Worm (Caenorhabditis elegans) whole organism, L2 larva: ENCODE measurements around the gene mec-4.

Source experiments
- C34F6.9 ChIP-seq: fragments of 150-350 bp; optimal IDR thresholded peaks from 2 replicates; lab custom pipeline; 2014; ENCODE audit warnings: missing biosample characterization, missing genetic modification characterization
- F13H6.1 ChIP-seq: sonication (generic microtip); optimal IDR thresholded peaks from 2 replicates; lab custom pipeline; 2016; ENCODE audit warnings: missing genetic modification characterization, missing compliant biosample characterization
- ama-1 ChIP-seq: fragments of 150-350 bp; optimal IDR thresholded peaks from 2 replicates; lab custom pipeline; 2018; ENCODE audit warnings: inconsistent platforms
- egl-27 ChIP-seq: sonication (generic microtip); optimal IDR thresholded peaks from 3 replicates; lab custom pipeline; 2017; ENCODE audit warnings: missing biosample characterization, missing genetic modification reagents, missing genetic modification characterization
- mab-5 ChIP-seq: fragments of 150-350 bp; optimal IDR thresholded peaks from 2 replicates; lab custom pipeline; 2014; ENCODE audit warnings: missing biosample characterization, missing genetic modification characterization
- nhr-11 ChIP-seq: fragments of 150-350 bp; optimal IDR thresholded peaks from 2 replicates; lab custom pipeline; 2014; ENCODE audit warnings: missing biosample characterization, missing genetic modification characterization
- nhr-12 ChIP-seq: fragments of 150-350 bp; optimal IDR thresholded peaks from 2 replicates; lab custom pipeline; 2014; ENCODE audit warnings: missing biosample characterization, missing genetic modification characterization
- nhr-129 ChIP-seq: fragments of 150-350 bp; optimal IDR thresholded peaks from 2 replicates; lab custom pipeline; 2014; ENCODE audit warnings: missing biosample characterization, missing genetic modification characterization
- sem-4 ChIP-seq: fragments of 150-350 bp; optimal IDR thresholded peaks from 2 replicates; lab custom pipeline; 2014; ENCODE audit warnings: missing biosample characterization, missing genetic modification reagents, missing genetic modification characterization
- snpc-4 ChIP-seq: fragments of 150-350 bp; optimal IDR thresholded peaks from 2 replicates; lab custom pipeline; 2014; ENCODE audit warnings: missing biosample characterization, missing genetic modification characterization
- unc-62 ChIP-seq: fragments of 150-350 bp; optimal IDR thresholded peaks from 2 replicates; lab custom pipeline; 2014; ENCODE audit warnings: missing biosample characterization, missing genetic modification reagents, missing genetic modification characterization
- ztf-4 ChIP-seq: fragments of 150-350 bp; optimal IDR thresholded peaks from 2 replicates; lab custom pipeline; 2014; ENCODE audit warnings: missing biosample characterization, missing genetic modification characterization

DNA sequence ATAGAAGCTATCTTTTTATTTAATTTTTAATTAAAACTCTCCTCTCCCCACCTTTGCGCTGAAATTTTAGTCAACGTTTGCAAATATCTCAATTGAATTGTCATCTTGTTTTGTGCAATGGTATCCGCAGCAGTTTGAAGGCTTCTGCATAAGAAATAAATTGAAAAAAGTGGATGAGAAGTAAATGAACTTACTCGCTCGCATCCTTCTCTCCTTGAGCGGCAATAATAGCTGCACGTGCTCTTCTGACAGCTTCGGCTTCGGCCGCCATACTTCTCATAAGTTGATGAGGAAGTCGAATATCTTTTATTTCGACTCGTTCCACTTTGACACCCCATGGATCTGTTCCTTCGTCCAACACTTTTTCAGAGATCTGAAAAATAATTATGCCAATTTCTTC, 9.9 kb upstream of the mec-4 start:
- TF ChIP-seq nhr-12 (tag; lab: Kevin White, UChicago) (no peak), ama-1 (lab: Kevin White, UChicago) (no peak), egl-27 (tag; lab: Kevin White, UChicago) (no peak), mab-5 (tag; lab: Kevin White, UChicago) (no peak), nhr-129 (tag; lab: Kevin White, UChicago) (no peak), snpc-4 (tag; lab: Kevin White, UChicago) (no peak), C34F6.9 (no peak), unc-62 (no peak), ztf-4 (tag; lab: Kevin White, UChicago) (no peak), sem-4 (tag; lab: Kevin White, UChicago) (no peak), F13H6.1 (tag; lab: Kevin White, UChicago) (no peak), nhr-11 (no peak)
